Comparison of ENCODE assay signal across 1 fruit fly cellular context in genomic region chr3R:9881348-9881901, dm6.
A peak's percentile ranks its signal among the peaks of the same experiment; 100 is the strongest.
TF ChIP-seq lines count a peak whose summit lies in the region.

No protein-coding gene starts in this region.

TF ChIP-seq in whole organism, embryonic, 481 proteins besides CTCF, POLR2A, EP300 and RAD21 (continued from another document):
- TF ChIP-seq CG31388 (GFP tag; optimal IDR thresholded peaks at IDR 0.05; lab: Kevin White, UChicago) (no peak), gro (GFP tag; optimal IDR thresholded peaks at IDR 0.05; lab: Kevin White, UChicago) (peak; percentile 49), HLH3B (GFP tag; IDR thresholded peaks at IDR 0.05; lab: Robert Waterston, UW) (peak; percentile 33; the same call in 1 of the 2 replicates), Ptx1 (GFP tag; IDR thresholded peaks at IDR 0.05; lab: Robert Waterston, UW) (no peak), ab (GFP tag; optimal IDR thresholded peaks at IDR 0.05; lab: Kevin White, UChicago) (peak; percentile 11), jing (GFP tag; optimal IDR thresholded peaks at IDR 0.05; lab: Kevin White, UChicago) (no peak), trh (GFP tag; optimal IDR thresholded peaks at IDR 0.05; lab: Kevin White, UChicago) (no peak), BtbVII (GFP tag; optimal IDR thresholded peaks at IDR 0.05; lab: Kevin White, UChicago) (peak; percentile 79), CkIIα-i1 (GFP tag; IDR thresholded peaks at IDR 0.05; lab: Robert Waterston, UW) (no peak), Deaf1 (tag; optimal IDR thresholded peaks at IDR 0.05; lab: Kevin White, UChicago) (peak; percentile 79), hbn (GFP tag; IDR thresholded peaks at IDR 0.05; lab: Robert Waterston, UW; ENCODE audit: partially characterized antibody) (no peak), ap (GFP tag; IDR thresholded peaks at IDR 0.05; lab: Robert Waterston, UW) (no peak), CG8478 (optimal IDR thresholded peaks at IDR 0.05; lab: Kevin White, UChicago) (no peak), CG11247 (GFP tag; IDR thresholded peaks at IDR 0.05; lab: Robert Waterston, UW) (no peak), CG12391 (tag; optimal IDR thresholded peaks at IDR 0.05; lab: Kevin White, UChicago) (no peak), Fer1 (GFP tag; optimal IDR thresholded peaks at IDR 0.05; lab: Kevin White, UChicago) (peak; percentile 84), CG13775 (GFP tag; optimal IDR thresholded peaks at IDR 0.05; lab: Kevin White, UChicago) (peak; percentile 3), pzg (GFP tag; optimal IDR thresholded peaks at IDR 0.05; lab: Kevin White, UChicago) (no peak), pita (GFP tag; optimal IDR thresholded peaks at IDR 0.05; lab: Kevin White, UChicago) (no peak), CG1602 (GFP tag; optimal IDR thresholded peaks at IDR 0.05; lab: Kevin White, UChicago) (no peak), CG2116 (GFP tag; optimal IDR thresholded peaks at IDR 0.05; lab: Kevin White, UChicago) (no peak), crp (GFP tag; optimal IDR thresholded peaks at IDR 0.05; lab: Kevin White, UChicago) (peak in 1 of 2 experiments; percentile 75), Med (GFP tag; lab: Kevin White, UChicago) (peak; percentile 92), ken (GFP tag; IDR thresholded peaks at IDR 0.05; lab: Robert Waterston, UW) (no peak), CG9876 (GFP tag; optimal IDR thresholded peaks at IDR 0.05; lab: Kevin White, UChicago) (no peak)
TF ChIP-seq in whole organism, embryonic: peak in this region for 223.
